ENCODE assay signal across 4 worm cellular contexts in the genomic region with DNA sequence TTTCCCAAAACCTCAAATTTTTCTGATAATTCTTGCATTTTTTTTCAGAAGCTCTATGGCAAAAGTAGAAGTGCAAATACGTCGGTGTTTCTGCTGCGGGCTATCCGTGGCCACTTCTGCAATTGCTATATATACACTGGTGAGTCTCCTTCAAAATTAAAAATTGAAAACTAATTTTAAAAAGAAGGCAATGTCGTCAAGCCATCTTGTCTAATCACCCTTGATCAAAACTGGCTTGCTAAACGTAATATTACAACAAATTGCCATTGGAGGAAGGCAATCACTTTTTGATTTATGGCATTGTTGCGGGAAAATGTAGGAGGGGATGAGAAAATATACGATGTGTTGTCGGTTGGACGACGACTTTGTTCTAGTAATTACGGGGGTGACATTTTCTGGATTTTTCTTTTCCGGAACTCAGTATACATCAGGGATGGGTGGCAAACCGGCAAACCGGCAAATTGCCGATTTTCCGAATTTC.
A peak's percentile ranks its signal among the peaks of the same experiment; 100 is the strongest.
TF ChIP-seq lines count a peak whose summit lies in the region.

A gene (plus strand): TSS at position 51 of the 481 bp plus-strand sequence.

TF ChIP-seq in whole organism, L1 larva, 84 proteins besides CTCF, POLR2A, EP300 and RAD21:
- TF ChIP-seq ces-1 (GFP tag; optimal IDR thresholded peaks at IDR 0.05; lab: Kevin White, UChicago) (no peak), efl-3 (GFP tag; optimal IDR thresholded peaks at IDR 0.05; lab: Kevin White, UChicago) (no peak), efl-1 (optimal IDR thresholded peaks at IDR 0.05; lab: Kevin White, UChicago) (no peak), efl-1 (GFP tag; optimal IDR thresholded peaks at IDR 0.05 in 1 of 2; lab: Kevin White, UChicago) (no peak), alr-1 (tag; optimal IDR thresholded peaks at IDR 0.05; lab: Kevin White, UChicago; ENCODE audit: borderline replicate concordance) (no peak), nhr-85 (tag; lab: Kevin White, UChicago) (peak; percentile 53), ceh-82 (tag; optimal IDR thresholded peaks at IDR 0.05; lab: Kevin White, UChicago) (no peak), pag-3 (tag; optimal IDR thresholded peaks at IDR 0.05; lab: Kevin White, UChicago; ENCODE audit: borderline replicate concordance, insufficient read depth) (peak; percentile 47)

TF ChIP-seq in whole organism, L2 larva, 48 proteins besides CTCF, POLR2A, EP300 and RAD21:
- peak; percentile 26 for TF ChIP-seq nhr-25 (tag; optimal IDR thresholded peaks at IDR 0.05; lab: Kevin White, UChicago)
- no peak for TF ChIP-seq ztf-1 (GFP tag; conservative IDR thresholded peaks at IDR 0.05; lab: Robert Waterston, UW)

TF ChIP-seq in whole organism, L3 larva, 47 proteins besides CTCF, POLR2A, EP300 and RAD21:
- TF ChIP-seq fos-1 (tag; optimal IDR thresholded peaks at IDR 0.05; lab: Kevin White, UChicago) (no peak), eor-1 (tag; optimal IDR thresholded peaks at IDR 0.05; lab: Kevin White, UChicago) (no peak), nhr-12 (tag; optimal IDR thresholded peaks at IDR 0.05; lab: Kevin White, UChicago) (no peak), nhr-76 (tag; optimal IDR thresholded peaks at IDR 0.05; lab: Kevin White, UChicago) (no peak), nhr-25 (tag; optimal IDR thresholded peaks at IDR 0.05; lab: Kevin White, UChicago) (peak; percentile 67), nhr-28 (tag; optimal IDR thresholded peaks at IDR 0.05; lab: Kevin White, UChicago) (no peak), nhr-23 (tag; optimal IDR thresholded peaks at IDR 0.05; lab: Kevin White, UChicago) (no peak)

TF ChIP-seq in whole organism, mixed stage, embryonic, 35 proteins besides CTCF, POLR2A, EP300 and RAD21:
- no peak for TF ChIP-seq lin-13 (tag; optimal IDR thresholded peaks at IDR 0.05; lab: Kevin White, UChicago)
- peak; percentile 60 for TF ChIP-seq unc-62 (GFP tag; optimal IDR thresholded peaks at IDR 0.05; lab: Kevin White, UChicago)
